Fruit fly (Drosophila melanogaster): ENCODE data around the gene CG10516.

Gene CG10516

dm6 chr3L:15921043-15921621 lies 46.9 kb upstream of the CG10516 start (continued):
- TF ChIP-seq MESR4 (GFP tag; optimal IDR thresholded peaks at IDR 0.05) (no peak), CG12299 (tag; optimal IDR thresholded peaks at IDR 0.05) (peak; percentile 45), pros (GFP tag; optimal IDR thresholded peaks at IDR 0.05) (peak; percentile 1), lov (optimal IDR thresholded peaks at IDR 0.05) (no peak), lov (GFP tag; IDR thresholded peaks at IDR 0.05) (no peak), CG16863 (GFP tag; optimal IDR thresholded peaks at IDR 0.05) (peak; percentile 14), gsb-n (tag; optimal IDR thresholded peaks at IDR 0.05) (no peak), CG9727 (GFP tag; optimal IDR thresholded peaks at IDR 0.05) (peak; percentile 71), Hand (GFP tag; optimal IDR thresholded peaks at IDR 0.05) (peak; percentile 75), slbo (GFP tag; IDR thresholded peaks at IDR 0.05) (peak; percentile 54), D19B (GFP tag; optimal IDR thresholded peaks at IDR 0.05) (peak; percentile 22), D19A (tag; optimal IDR thresholded peaks at IDR 0.05) (peak; percentile 20), Tbp (GFP tag; optimal IDR thresholded peaks at IDR 0.05) (no peak), CG2875 (GFP tag; optimal IDR thresholded peaks at IDR 0.05) (peak; percentile 6), CTCF (GFP tag; optimal IDR thresholded peaks at IDR 0.05) (no peak), her (GFP tag; optimal IDR thresholded peaks at IDR 0.05) (no peak), CG3407 (GFP tag; optimal IDR thresholded peaks at IDR 0.05) (no peak), Gsc (GFP tag; IDR thresholded peaks at IDR 0.05) (no peak), Lim3 (GFP tag; IDR thresholded peaks at IDR 0.05) (no peak), CG10543 (GFP tag; optimal IDR thresholded peaks at IDR 0.05) (peak; percentile 76), grau (tag; optimal IDR thresholded peaks at IDR 0.05) (peak; percentile 61), CG2678 (tag; optimal IDR thresholded peaks at IDR 0.05) (peak; percentile 81), cwo (GFP tag; optimal IDR thresholded peaks at IDR 0.05) (peak; percentile 61), CG7556 (GFP tag; optimal IDR thresholded peaks at IDR 0.05) (peak; percentile 80), CG11504 (tag; optimal IDR thresholded peaks at IDR 0.05) (peak; percentile 76), tgo (GFP tag; IDR thresholded peaks at IDR 0.05) (peak; percentile 33; the same call in 2 of the 3 replicates), bsh (GFP tag; optimal IDR thresholded peaks at IDR 0.05) (no peak), Optix (GFP tag; IDR thresholded peaks at IDR 0.05) (no peak), lbe (GFP tag; optimal IDR thresholded peaks at IDR 0.05) (no peak), CG13296 (GFP tag; optimal IDR thresholded peaks at IDR 0.05) (peak; percentile 63), Pdp1 (GFP tag; optimal IDR thresholded peaks at IDR 0.05) (peak in 1 of 2 experiments; percentile 40), Hmr (GFP tag; optimal IDR thresholded peaks at IDR 0.05) (peak; percentile 74), NK7.1 (GFP tag; optimal IDR thresholded peaks at IDR 0.05) (peak; percentile 4), NC2α (GFP tag; optimal IDR thresholded peaks at IDR 0.05) (no peak), sug (tag; optimal IDR thresholded peaks at IDR 0.05) (peak; percentile 39), CG3847 (GFP tag; IDR thresholded peaks at IDR 0.05) (no peak; the same call in 1 of the 2 replicates), CG1233 (GFP tag; optimal IDR thresholded peaks at IDR 0.05) (peak; percentile 41), sqz (GFP tag; optimal IDR thresholded peaks at IDR 0.05) (peak; percentile 45), scrt (GFP tag; optimal IDR thresholded peaks at IDR 0.05) (peak; percentile 19), dmrt11E (tag; optimal IDR thresholded peaks at IDR 0.05) (no peak), HmgZ (tag; optimal IDR thresholded peaks at IDR 0.05) (no peak), tin (GFP tag; optimal IDR thresholded peaks at IDR 0.05) (peak; percentile 8), Deaf1 (tag; optimal IDR thresholded peaks at IDR 0.05) (peak; percentile 6), CG12659 (GFP tag; optimal IDR thresholded peaks at IDR 0.05) (peak; percentile 63), sc (optimal IDR thresholded peaks at IDR 0.05) (no peak), sc (GFP tag; optimal IDR thresholded peaks at IDR 0.05) (no peak), CG6854 (GFP tag; optimal IDR thresholded peaks at IDR 0.05) (peak; percentile 63), CG15073 (GFP tag; optimal IDR thresholded peaks at IDR 0.05) (no peak), dmrt99B (tag; optimal IDR thresholded peaks at IDR 0.05) (peak; percentile 73), CG15011 (GFP tag; optimal IDR thresholded peaks at IDR 0.05) (peak; percentile 49), run (tag; optimal IDR thresholded peaks at IDR 0.05) (peak; percentile 21)

Data from whole organism, embryonic.